Fruit fly (Drosophila melanogaster) whole organism, embryonic: ENCODE results near the gene Uck.

Experiments
- CG10274 ChIP-seq: fragments of 200-800 bp; sonication (Bioruptor generic); optimal IDR thresholded peaks from 3 replicates; lab custom pipeline; 2017; ENCODE audit warnings: missing biosample characterization, mild to moderate bottlenecking, missing genetic modification characterization
- CG1233 ChIP-seq: fragments of 200-800 bp; sonication (Bioruptor generic); optimal IDR thresholded peaks from 4 replicates; lab custom pipeline; 2018; ENCODE audit warnings: missing biosample characterization, mild to moderate bottlenecking, missing genetic modification characterization
- CG12744 ChIP-seq: fragments of 200-800 bp; sonication (Bioruptor generic); optimal IDR thresholded peaks from 2 replicates; lab custom pipeline; 2016; ENCODE audit warnings: missing biosample characterization, missing genetic modification characterization
- CG12769 ChIP-seq: fragments of 200-800 bp; sonication (Bioruptor generic); optimal IDR thresholded peaks from 2 replicates; lab custom pipeline; 2019; ENCODE audit warnings: missing biosample characterization, mild to moderate bottlenecking, missing genetic modification characterization, moderate library complexity
- CG13287 ChIP-seq: fragments of 200-800 bp; sonication (Bioruptor generic); IDR thresholded peaks from 2 replicates; pipeline ENCODE4 v1.3.6; 2022; ENCODE audit warnings: missing biosample characterization, missing genetic modification characterization; ENCODE audit not compliant: partially characterized antibody
- CG13894 ChIP-seq: fragments of 200-800 bp; sonication (Bioruptor generic); optimal IDR thresholded peaks from 3 replicates; lab custom pipeline; 2018; ENCODE audit warnings: missing biosample characterization, mild to moderate bottlenecking, missing genetic modification characterization, moderate library complexity
- CG1603 ChIP-seq: fragments of 200-800 bp; sonication (Bioruptor generic); optimal IDR thresholded peaks from 2 replicates; lab custom pipeline; 2019; ENCODE audit warnings: missing biosample characterization, mild to moderate bottlenecking, missing genetic modification characterization, moderate library complexity
- CG17361 ChIP-seq: fragments of 200-800 bp; sonication (Bioruptor generic); IDR thresholded peaks from 3 replicates; pipeline ENCODE4 v1.3.6; 2022; ENCODE audit warnings: missing biosample characterization, missing genetic modification characterization
- CG2199 ChIP-seq: fragments of 200-800 bp; sonication (Bioruptor generic); IDR thresholded peaks from 3 replicates; pipeline ENCODE4 v1.3.6; 2022; ENCODE audit warnings: missing biosample characterization, missing genetic modification characterization
- CG30403 ChIP-seq: fragments of 200-800 bp; sonication (Bioruptor generic); optimal IDR thresholded peaks from 3 replicates; lab custom pipeline; 2016; ENCODE audit warnings: missing biosample characterization, missing genetic modification characterization
- CG34376 ChIP-seq: fragments of 200-800 bp; sonication (Bioruptor generic); optimal IDR thresholded peaks from 2 replicates; lab custom pipeline; 2018; ENCODE audit warnings: missing biosample characterization, mild to moderate bottlenecking, missing genetic modification characterization
- CG42726 ChIP-seq: fragments of 200-800 bp; sonication (Bioruptor generic); IDR thresholded peaks from 2 replicates; pipeline ENCODE4 v1.3.6; 2022; ENCODE audit warnings: missing biosample characterization, missing genetic modification characterization; ENCODE audit not compliant: partially characterized antibody
- CG6654 ChIP-seq: fragments of 200-800 bp; sonication (Bioruptor generic); optimal IDR thresholded peaks from 2 replicates; lab custom pipeline; 2017; ENCODE audit warnings: missing biosample characterization, mild to moderate bottlenecking, missing genetic modification characterization
- CG7745 ChIP-seq: fragments of 200-800 bp; sonication (Bioruptor generic); optimal IDR thresholded peaks from 2 replicates; lab custom pipeline; 2018; ENCODE audit warnings: missing biosample characterization, mild to moderate bottlenecking, missing genetic modification characterization, moderate library complexity
- CG8290 ChIP-seq, 3 experiments: fragments of 200-800 bp; sonication (Bioruptor generic); optimal IDR thresholded peaks; 2 replicates each; lab custom pipeline; 2016 to 2019; ENCODE audit warnings: missing biosample characterization in 3 of 3, missing genetic modification characterization in 3 of 3, mild to moderate bottlenecking in 2 of 3, moderate library complexity in 1 of 3
- D19A ChIP-seq: fragments of 200-800 bp; optimal IDR thresholded peaks from 3 replicates; lab custom pipeline; 2019; ENCODE audit warnings: missing biosample characterization, mild to moderate bottlenecking, missing genetic modification characterization, moderate library complexity
- Deaf1 ChIP-seq: fragments of 200-800 bp; optimal IDR thresholded peaks from 3 replicates; lab custom pipeline; 2019; ENCODE audit warnings: missing biosample characterization, mild to moderate bottlenecking, missing genetic modification characterization, moderate library complexity
- Dp ChIP-seq: fragments of 200-800 bp; sonication (Bioruptor generic); optimal IDR thresholded peaks from 2 replicates; lab custom pipeline; 2018; ENCODE audit warnings: missing biosample characterization, mild to moderate bottlenecking, missing genetic modification characterization, moderate library complexity
- E2f1 ChIP-seq: fragments of 200-800 bp; sonication (Bioruptor generic); IDR thresholded peaks from 2 replicates; pipeline ENCODE4 v1.3.6; 2022; ENCODE audit warnings: missing biosample characterization, missing genetic modification characterization
- Ets65A ChIP-seq: fragments of 200-800 bp; sonication (Bioruptor generic); peaks from one replicate; lab custom pipeline; 2016; ENCODE audit warnings: missing biosample characterization, missing genetic modification characterization
- HLHmδ ChIP-seq: fragments of 200-800 bp; sonication (Bioruptor generic); optimal IDR thresholded peaks from 2 replicates; lab custom pipeline; 2018; ENCODE audit warnings: missing biosample characterization, mild to moderate bottlenecking, missing genetic modification characterization, moderate library complexity
- HmgD ChIP-seq: fragments of 200-800 bp; sonication (Bioruptor generic); optimal IDR thresholded peaks from 3 replicates; lab custom pipeline; 2016; ENCODE audit warnings: missing biosample characterization, missing genetic modification characterization
- Optix ChIP-seq: fragments of 200-800 bp; sonication (Bioruptor generic); IDR thresholded peaks from 3 replicates; pipeline ENCODE4 v1.3.6; 2022; ENCODE audit warnings: missing biosample characterization, missing genetic modification characterization
- Sry-β ChIP-seq: fragments of 200-800 bp; sonication (Bioruptor generic); optimal IDR thresholded peaks from 2 replicates; lab custom pipeline; 2018; ENCODE audit warnings: missing biosample characterization, mild to moderate bottlenecking, missing genetic modification characterization, moderate library complexity
- ab ChIP-seq: fragments of 200-800 bp; sonication (Bioruptor generic); optimal IDR thresholded peaks from 2 replicates; lab custom pipeline; 2016; ENCODE audit warnings: missing biosample characterization, missing genetic modification characterization
- abd-A ChIP-seq: fragments of 200-800 bp; sonication (Bioruptor generic); optimal IDR thresholded peaks from 3 replicates; lab custom pipeline; 2019; ENCODE audit warnings: missing biosample characterization, mild to moderate bottlenecking, missing genetic modification characterization, moderate library complexity
- cad ChIP-seq: fragments of >200 bp; optimal IDR thresholded peaks from 2 replicates; lab custom pipeline; 2017; ENCODE audit warnings: missing biosample characterization, missing genetic modification characterization
- chm ChIP-seq: fragments of 200-800 bp; sonication (Bioruptor generic); IDR thresholded peaks from 2 replicates; pipeline ENCODE4 v1.3.6; 2022; ENCODE audit warnings: missing biosample characterization, missing genetic modification characterization
- gem ChIP-seq: fragments of 200-800 bp; sonication (Bioruptor generic); optimal IDR thresholded peaks from 2 replicates; lab custom pipeline; 2019; ENCODE audit warnings: missing biosample characterization, mild to moderate bottlenecking, missing genetic modification characterization, moderate library complexity
- grn ChIP-seq: fragments of 200-800 bp; sonication (Bioruptor generic); optimal IDR thresholded peaks from 3 replicates; lab custom pipeline; 2017; ENCODE audit warnings: missing biosample characterization, missing genetic modification characterization
- hb ChIP-seq: fragments of 200-800 bp; sonication (Bioruptor generic); IDR thresholded peaks from 3 replicates; pipeline ENCODE4 v1.3.6; 2022; ENCODE audit warnings: missing biosample characterization, missing genetic modification characterization; ENCODE audit not compliant: partially characterized antibody
- kni ChIP-seq: fragments of 200-800 bp; sonication (Bioruptor generic); optimal IDR thresholded peaks from 3 replicates; lab custom pipeline; 2017; ENCODE audit warnings: mild to moderate bottlenecking, missing biosample characterization, missing genetic modification reagents, missing genetic modification characterization
- knrl ChIP-seq: fragments of 200-800 bp; sonication (Bioruptor generic); IDR thresholded peaks from 3 replicates; pipeline ENCODE4 v1.3.6; 2022; ENCODE audit warnings: missing biosample characterization, missing genetic modification characterization; ENCODE audit not compliant: partially characterized antibody
- lov ChIP-seq, 2 experiments: fragments of 200-800 bp in 1 of 2; fragments of >200 bp in 1 of 2; sonication (Bioruptor generic) in 1 of 2; IDR thresholded peaks in 1 of 2; optimal IDR thresholded peaks in 1 of 2; 2 replicates in 1 of 2; 3 replicates in 1 of 2; pipeline versions ENCODE4 v1.3.6 to Lab custom; 2017 to 2022; ENCODE audit warnings: missing biosample characterization in 1 of 2, missing genetic modification characterization in 1 of 2
- nerfin-2 ChIP-seq: fragments of 200-800 bp; sonication (Bioruptor generic); IDR thresholded peaks from 2 replicates; pipeline ENCODE4 v1.3.6; 2022; ENCODE audit warnings: missing biosample characterization, missing genetic modification characterization; ENCODE audit not compliant: partially characterized antibody
- pros ChIP-seq: fragments of 200-800 bp; sonication (Bioruptor generic); optimal IDR thresholded peaks from 3 replicates; lab custom pipeline; 2019; ENCODE audit warnings: missing biosample characterization, mild to moderate bottlenecking, missing genetic modification characterization, moderate library complexity
- run ChIP-seq: fragments of 200-800 bp; sonication (Bioruptor generic); optimal IDR thresholded peaks from 3 replicates; lab custom pipeline; 2018; ENCODE audit warnings: missing biosample characterization, mild to moderate bottlenecking, missing genetic modification characterization
- sens ChIP-seq: fragments of 200-800 bp; sonication (Bioruptor generic); peaks from one replicate; lab custom pipeline; 2016; ENCODE audit warnings: missing biosample characterization, missing genetic modification characterization
- so ChIP-seq: fragments of 200-800 bp; sonication (Bioruptor generic); IDR thresholded peaks from 3 replicates; pipeline ENCODE4 v1.3.6; 2022; ENCODE audit warnings: missing biosample characterization, missing genetic modification characterization
- sqz ChIP-seq: fragments of 200-800 bp; sonication (Bioruptor generic); optimal IDR thresholded peaks from 3 replicates; lab custom pipeline; 2018; ENCODE audit warnings: missing biosample characterization, mild to moderate bottlenecking, missing genetic modification characterization
- stc ChIP-seq: fragments of 200-800 bp; sonication (Bioruptor generic); IDR thresholded peaks from 2 replicates; pipeline ENCODE4 v1.3.6; 2022; ENCODE audit warnings: missing biosample characterization, missing genetic modification characterization
- stwl ChIP-seq: fragments of 200-800 bp; sonication (Bioruptor generic); optimal IDR thresholded peaks from 3 replicates; lab custom pipeline; 2018; ENCODE audit warnings: missing biosample characterization, mild to moderate bottlenecking, missing genetic modification characterization, moderate library complexity
- sug ChIP-seq: fragments of 200-800 bp; optimal IDR thresholded peaks from 2 replicates; lab custom pipeline; 2019; ENCODE audit warnings: missing biosample characterization, mild to moderate bottlenecking, missing genetic modification characterization, moderate library complexity
- twi ChIP-seq: fragments of 200-800 bp; optimal IDR thresholded peaks from 2 replicates; lab custom pipeline; 2019; ENCODE audit warnings: missing biosample characterization, mild to moderate bottlenecking, missing genetic modification characterization, moderate library complexity
- unc-4 ChIP-seq: fragments of 200-800 bp; sonication (Bioruptor generic); IDR thresholded peaks from 2 replicates; pipeline ENCODE4 v1.3.6; 2022; ENCODE audit warnings: missing biosample characterization, missing genetic modification characterization; ENCODE audit not compliant: partially characterized antibody
- vvl ChIP-seq: fragments of 200-800 bp; sonication (Bioruptor generic); IDR thresholded peaks from 2 replicates; pipeline ENCODE4 v1.3.6; 2022; ENCODE audit warnings: missing biosample characterization, missing genetic modification characterization
- zfh1 ChIP-seq: fragments of 200-800 bp; sonication (Bioruptor generic); IDR thresholded peaks from 3 replicates; pipeline ENCODE4 v1.3.6; 2022; ENCODE audit warnings: missing biosample characterization, missing genetic modification characterization

Uck gene

DNA sequence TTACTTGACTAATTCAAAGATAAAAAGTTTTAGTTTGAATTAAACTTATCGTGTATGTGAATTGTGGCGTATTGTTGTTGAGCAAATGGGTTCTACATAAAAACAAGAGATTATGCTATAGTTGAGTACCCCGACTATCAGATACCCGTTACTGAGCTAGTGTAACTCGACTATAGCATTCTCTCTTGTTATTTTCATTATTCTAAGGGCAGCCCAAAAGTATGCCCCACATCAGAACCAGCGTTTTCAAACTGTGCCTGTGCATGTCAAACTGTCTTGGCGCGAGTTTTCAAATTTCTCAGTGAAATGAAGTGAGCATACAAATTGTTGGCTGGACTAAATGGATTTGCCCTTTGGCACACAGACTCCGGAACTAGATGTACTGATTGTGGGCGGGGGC, 10.7 kb upstream of the Uck start, which contains the start of gene shps (continued):
- peak; percentile 73 for TF ChIP-seq CG13287
- TF ChIP-seq Dp (GFP tag; lab: Kevin White, UChicago), result peak; percentile 98
- TF ChIP-seq stwl, result peak; percentile 4
- TF ChIP-seq CG6654 (GFP tag; lab: Kevin White, UChicago), result peak; percentile 100
- TF ChIP-seq knrl (GFP tag; lab: Robert Waterston, UW), result peak; percentile 72; the same call in 2 of the 3 replicates
- TF ChIP-seq CG42726 (GFP tag; lab: Robert Waterston, UW), result peak; percentile 68
- TF ChIP-seq nerfin-2 (GFP tag; lab: Robert Waterston, UW), result peak; percentile 96
- TF ChIP-seq CG7745 (tag; lab: Kevin White, UChicago), result no peak
- TF ChIP-seq HLHmδ (GFP tag; lab: Kevin White, UChicago), result no peak
- peak; percentile 92 for TF ChIP-seq hb (GFP tag; lab: Robert Waterston, UW)
- TF ChIP-seq CG1603 (tag; lab: Kevin White, UChicago), result peak; percentile 3
- no peak for TF ChIP-seq ab (GFP tag; lab: Kevin White, UChicago)
- TF ChIP-seq chm (GFP tag; lab: Robert Waterston, UW), result 0 out of 2 replicates have a peak, but pooled peaks have one; percentile 6
- no peak for TF ChIP-seq stc (GFP tag; lab: Robert Waterston, UW)
- peak; percentile 96 for TF ChIP-seq cad
- no peak for TF ChIP-seq CG13894 (tag; lab: Kevin White, UChicago)
- TF ChIP-seq Optix, result 0 out of 3 replicates have a peak, but pooled peaks have one; percentile 28
- TF ChIP-seq CG1233 (GFP tag; lab: Kevin White, UChicago), result no peak
- TF ChIP-seq Ets65A (GFP tag; lab: Kevin White, UChicago), result no peak
- TF ChIP-seq HmgD (GFP tag; lab: Kevin White, UChicago), result peak; percentile 55

- TF ChIP-seq sqz (GFP tag; lab: Kevin White, UChicago) (no peak), E2f1 (GFP tag; lab: Robert Waterston, UW) (no peak), gem (tag; lab: Kevin White, UChicago) (peak; percentile 61), so (GFP tag; lab: Robert Waterston, UW) (peak; percentile 42; the same call in 2 of the 3 replicates), grn (GFP tag; lab: Kevin White, UChicago) (peak; percentile 15), CG30403 (GFP tag; lab: Kevin White, UChicago) (no peak), sens (peak; percentile 10), CG12769 (tag; lab: Kevin White, UChicago) (peak; percentile 78), abd-A (tag; lab: Kevin White, UChicago) (peak; percentile 60), run (tag; lab: Kevin White, UChicago) (no peak), Sry-β (no peak), sug (peak; percentile 22), CG12744 (GFP tag; lab: Kevin White, UChicago) (no peak), D19A (tag; lab: Kevin White, UChicago) (peak; percentile 34), lov (optimal IDR thresholded peaks at IDR 0.05; lab: Kevin White, UChicago) (no peak), lov (GFP tag; IDR thresholded peaks at IDR 0.05; lab: Robert Waterston, UW) (no peak), Deaf1 (tag; lab: Kevin White, UChicago) (peak; percentile 58), pros (GFP tag; lab: Kevin White, UChicago) (peak; percentile 3), twi (tag; lab: Kevin White, UChicago) (peak; percentile 87), CG34376 (GFP tag; lab: Kevin White, UChicago) (peak; percentile 26), vvl (GFP tag; lab: Robert Waterston, UW) (peak; percentile 78), CG17361 (GFP tag; lab: Robert Waterston, UW) (no peak), CG8290 (GFP tag; optimal IDR thresholded peaks at IDR 0.05; lab: Kevin White, UChicago) (no peak), CG8290 (tag; optimal IDR thresholded peaks at IDR 0.05; lab: Kevin White, UChicago) (peak in 1 of 2 experiments; percentile 1), CG10274 (GFP tag; lab: Kevin White, UChicago) (no peak), zfh1 (GFP tag; lab: Robert Waterston, UW) (0 out of 3 replicates have a peak, but pooled peaks have one; percentile 27), CG2199 (GFP tag; lab: Robert Waterston, UW) (peak; percentile 96), unc-4 (GFP tag; lab: Robert Waterston, UW) (no peak), kni (GFP tag; lab: Kevin White, UChicago) (peak; percentile 38)
These were observed 7.2 kb upstream of the Uck start for dm6 chr3R:24282567-24283324.
